Fruit fly (Drosophila melanogaster): ENCODE measurements around the gene mtm.

The mtm gene

DNA sequence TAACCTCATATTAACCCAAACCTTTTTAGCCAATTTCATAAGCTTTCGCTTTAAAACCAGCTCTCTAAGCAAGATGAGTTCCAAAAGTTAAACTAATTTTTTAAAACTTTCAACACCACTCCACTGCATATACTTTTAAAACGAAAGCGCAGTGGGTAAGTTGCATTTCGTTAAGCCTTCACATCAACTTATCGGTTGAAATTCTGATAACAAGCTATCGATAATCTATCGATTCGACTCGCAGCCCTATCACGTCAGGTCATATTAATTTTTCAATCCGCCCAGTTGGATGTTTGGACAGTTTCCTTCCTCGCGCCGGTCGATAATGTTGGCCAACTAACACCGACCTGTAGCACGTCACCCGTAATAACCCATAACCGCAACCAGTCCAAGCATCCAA is 50.7 kb downstream of the mtm start, which contains the start of gene ifc (continued):
- TF ChIP-seq jigr1 (GFP tag; IDR thresholded peaks at IDR 0.05) (no peak), NFAT (GFP tag; IDR thresholded peaks at IDR 0.05) (no peak), B-H2 (GFP tag; optimal IDR thresholded peaks at IDR 0.05) (peak; percentile 76), CG17186 (GFP tag; optimal IDR thresholded peaks at IDR 0.05) (peak; percentile 66), CG3838 (GFP tag; optimal IDR thresholded peaks at IDR 0.05) (no peak), Gsc (GFP tag; IDR thresholded peaks at IDR 0.05) (no peak), Neu2 (GFP tag; optimal IDR thresholded peaks at IDR 0.05; ENCODE audit: borderline replicate concordance) (peak; percentile 82), CG2120 (GFP tag; optimal IDR thresholded peaks at IDR 0.05) (peak; percentile 80), Poxn (GFP tag; IDR thresholded peaks at IDR 0.05) (no peak), da (GFP tag; optimal IDR thresholded peaks at IDR 0.05) (no peak), CG10267 (tag; optimal IDR thresholded peaks at IDR 0.05) (peak; percentile 77), PHDP (tag; optimal IDR thresholded peaks at IDR 0.05) (peak; percentile 44), CG17612 (GFP tag; IDR thresholded peaks at IDR 0.05) (no peak), Doc2 (GFP tag; IDR thresholded peaks at IDR 0.05) (no peak), CG8944 (GFP tag; optimal IDR thresholded peaks at IDR 0.05) (peak; percentile 40), Dll (GFP tag; IDR thresholded peaks at IDR 0.05; ENCODE audit: partially characterized antibody) (no peak), tin (GFP tag; optimal IDR thresholded peaks at IDR 0.05) (peak; percentile 35), CG16815 (GFP tag; optimal IDR thresholded peaks at IDR 0.05) (no peak), CG12219 (GFP tag; optimal IDR thresholded peaks at IDR 0.05) (peak; percentile 5), wor (GFP tag; IDR thresholded peaks at IDR 0.05) (no peak), Dfd (GFP tag; optimal IDR thresholded peaks at IDR 0.05) (peak in 1 of 2 experiments; percentile 80), NfI (GFP tag; optimal IDR thresholded peaks at IDR 0.05) (peak; percentile 77), B-H1 (GFP tag; IDR thresholded peaks at IDR 0.05) (no peak), CG6791 (GFP tag; IDR thresholded peaks at IDR 0.05; ENCODE audit: partially characterized antibody) (no peak), MTF-1 (GFP tag; optimal IDR thresholded peaks at IDR 0.05; ENCODE audit: borderline replicate concordance) (no peak), gro (GFP tag; optimal IDR thresholded peaks at IDR 0.05) (peak; percentile 67), CG12391 (tag; optimal IDR thresholded peaks at IDR 0.05) (peak; percentile 74), tup (GFP tag; optimal IDR thresholded peaks at IDR 0.05) (no peak), lilli (GFP tag; optimal IDR thresholded peaks at IDR 0.05) (peak; percentile 76), Xbp1 (GFP tag; optimal IDR thresholded peaks at IDR 0.05) (peak; percentile 67), lbe (GFP tag; optimal IDR thresholded peaks at IDR 0.05) (no peak), gce (GFP tag; IDR thresholded peaks at IDR 0.05) (no peak), dmrt11E (tag; optimal IDR thresholded peaks at IDR 0.05) (peak; percentile 32), nom (GFP tag; optimal IDR thresholded peaks at IDR 0.05) (peak; percentile 46), toy (GFP tag; IDR thresholded peaks at IDR 0.05) (no peak), CG15479 (GFP tag; optimal IDR thresholded peaks at IDR 0.05) (no peak), CG4360 (GFP tag; IDR thresholded peaks at IDR 0.05) (no peak), Hr39 (optimal IDR thresholded peaks at IDR 0.05) (no peak), nerfin-2 (GFP tag; IDR thresholded peaks at IDR 0.05; ENCODE audit: partially characterized antibody) (no peak), CG10321 (GFP tag; IDR thresholded peaks at IDR 0.05) (no peak), CG7963 (GFP tag; IDR thresholded peaks at IDR 0.05; ENCODE audit: partially characterized antibody) (no peak), CG17359 (tag; optimal IDR thresholded peaks at IDR 0.05) (peak; percentile 41), CG13624 (GFP tag; optimal IDR thresholded peaks at IDR 0.05) (peak; percentile 81), Dbx (GFP tag; IDR thresholded peaks at IDR 0.05) (no peak), Hey (tag; optimal IDR thresholded peaks at IDR 0.05) (no peak), gcm (GFP tag; optimal IDR thresholded peaks at IDR 0.05) (no peak), CG14441 (GFP tag; IDR thresholded peaks at IDR 0.05) (no peak), lmd (GFP tag; IDR thresholded peaks at IDR 0.05) (no peak), pnt (GFP tag; optimal IDR thresholded peaks at IDR 0.05) (peak; percentile 41), pho (GFP tag; optimal IDR thresholded peaks at IDR 0.05) (peak; percentile 35), HLH4C (GFP tag; IDR thresholded peaks at IDR 0.05; ENCODE audit: partially characterized antibody) (no peak), klu (GFP tag; IDR thresholded peaks at IDR 0.05) (no peak)

Data from whole organism, embryonic.